Fruit fly (Drosophila melanogaster) whole organism, embryonic: Measurements from ENCODE around the gene CG5381.

Source experiments
- CG11085 ChIP-seq: fragments of 200-800 bp; sonication (Bioruptor generic); IDR thresholded peaks from 2 replicates; pipeline ENCODE4 v1.3.6; 2022; ENCODE audit warnings: missing biosample characterization, missing genetic modification characterization
- CG11398 ChIP-seq: fragments of 200-800 bp; sonication (Bioruptor generic); optimal IDR thresholded peaks from 2 replicates; lab custom pipeline; 2016; ENCODE audit warnings: missing biosample characterization, missing genetic modification characterization
- CG17568 ChIP-seq: fragments of 200-800 bp; sonication (Bioruptor generic); optimal IDR thresholded peaks from 2 replicates; lab custom pipeline; 2018; ENCODE audit warnings: missing biosample characterization, mild to moderate bottlenecking, missing genetic modification characterization, moderate library complexity
- CG2129 ChIP-seq: fragments of 200-800 bp; sonication (Bioruptor generic); IDR thresholded peaks from 2 replicates; pipeline ENCODE4 v1.3.6; 2022; ENCODE audit warnings: missing biosample characterization, missing genetic modification characterization; ENCODE audit not compliant: partially characterized antibody
- CG2678 ChIP-seq: fragments of 200-800 bp; sonication (Bioruptor generic); optimal IDR thresholded peaks from 3 replicates; lab custom pipeline; 2019; ENCODE audit warnings: missing biosample characterization, mild to moderate bottlenecking, missing genetic modification characterization, moderate library complexity
- CG3065 ChIP-seq: fragments of 200-800 bp; sonication (Bioruptor generic); optimal IDR thresholded peaks from 2 replicates; lab custom pipeline; 2016; ENCODE audit warnings: missing biosample characterization, missing genetic modification characterization
- CG4328 ChIP-seq: fragments of 200-800 bp; sonication (Bioruptor generic); optimal IDR thresholded peaks from 3 replicates; lab custom pipeline; 2017; ENCODE audit warnings: missing biosample characterization, missing genetic modification reagents, missing genetic modification characterization
- CG43689 ChIP-seq: fragments of 200-800 bp; sonication (Bioruptor generic); IDR thresholded peaks from 2 replicates; pipeline ENCODE4 v1.3.6; 2022; ENCODE audit warnings: missing biosample characterization, missing genetic modification characterization
- CG5180 ChIP-seq: fragments of 200-800 bp; sonication (Bioruptor generic); optimal IDR thresholded peaks from 3 replicates; lab custom pipeline; 2017; ENCODE audit warnings: missing biosample characterization, missing genetic modification characterization, mild to moderate bottlenecking, moderate library complexity, missing genetic modification reagents
- CG6683 ChIP-seq: fragments of 200-800 bp; sonication (Bioruptor generic); optimal IDR thresholded peaks from 2 replicates; lab custom pipeline; 2017; ENCODE audit warnings: missing biosample characterization, mild to moderate bottlenecking, missing genetic modification characterization, missing genetic modification reagents
- CG7271 ChIP-seq: fragments of 200-800 bp; sonication (Bioruptor generic); optimal IDR thresholded peaks from 2 replicates; lab custom pipeline; 2018; ENCODE audit warnings: missing biosample characterization, mild to moderate bottlenecking, missing genetic modification characterization, moderate library complexity
- CG7357 ChIP-seq: fragments of 200-800 bp; sonication (Bioruptor generic); IDR thresholded peaks from 3 replicates; pipeline ENCODE4 v1.3.6; 2022; ENCODE audit warnings: missing biosample characterization, missing genetic modification characterization
- CG7745 ChIP-seq: fragments of 200-800 bp; sonication (Bioruptor generic); optimal IDR thresholded peaks from 2 replicates; lab custom pipeline; 2018; ENCODE audit warnings: missing biosample characterization, mild to moderate bottlenecking, missing genetic modification characterization, moderate library complexity
- CG9437 ChIP-seq: fragments of 200-800 bp; sonication (Bioruptor generic); optimal IDR thresholded peaks from 2 replicates; lab custom pipeline; 2018; ENCODE audit warnings: missing biosample characterization, mild to moderate bottlenecking, missing genetic modification characterization
- CG9876 ChIP-seq: fragments of 200-800 bp; sonication (Bioruptor generic); optimal IDR thresholded peaks from 2 replicates; lab custom pipeline; 2016; ENCODE audit warnings: missing biosample characterization, missing genetic modification characterization
- Dfd ChIP-seq, 2 experiments: fragments of >200 bp; optimal IDR thresholded peaks; 2 replicates each; lab custom pipeline; 2017; ENCODE audit warnings: missing biosample characterization in 2 of 2, missing genetic modification characterization in 2 of 2
- Ets65A ChIP-seq: fragments of 200-800 bp; sonication (Bioruptor generic); peaks from one replicate; lab custom pipeline; 2016; ENCODE audit warnings: missing biosample characterization, missing genetic modification characterization
- HLH54F ChIP-seq: fragments of 200-800 bp; sonication (Bioruptor generic); optimal IDR thresholded peaks from 3 replicates; lab custom pipeline; 2016; ENCODE audit warnings: missing biosample characterization, missing genetic modification characterization
- Hey ChIP-seq: fragments of 200-800 bp; sonication (Bioruptor generic); optimal IDR thresholded peaks from 3 replicates; lab custom pipeline; 2018; ENCODE audit warnings: missing biosample characterization, mild to moderate bottlenecking, missing genetic modification characterization
- Mad ChIP-seq: fragments of 200-800 bp; sonication (Bioruptor generic); optimal IDR thresholded peaks from 2 replicates; lab custom pipeline; 2016; ENCODE audit warnings: missing biosample characterization, missing genetic modification characterization
- NK7.1 ChIP-seq: fragments of 200-800 bp; sonication (Bioruptor generic); optimal IDR thresholded peaks from 3 replicates; lab custom pipeline; 2016; ENCODE audit warnings: missing biosample characterization, missing genetic modification characterization
- Nf-YC ChIP-seq: fragments of 200-800 bp; optimal IDR thresholded peaks from 3 replicates; lab custom pipeline; 2019; ENCODE audit warnings: missing biosample characterization, mild to moderate bottlenecking, missing genetic modification characterization, moderate library complexity
- PHDP ChIP-seq: fragments of 200-800 bp; sonication (Bioruptor generic); optimal IDR thresholded peaks from 3 replicates; lab custom pipeline; 2018; ENCODE audit warnings: missing biosample characterization, mild to moderate bottlenecking, missing genetic modification characterization, moderate library complexity
- Ravus ChIP-seq: fragments of 200-800 bp; sonication (Bioruptor generic); IDR thresholded peaks from 2 replicates; pipeline ENCODE4 v1.3.6; 2022; ENCODE audit warnings: missing biosample characterization, missing genetic modification characterization
- Scr ChIP-seq: fragments of 200-800 bp; sonication (Bioruptor generic); IDR thresholded peaks from 2 replicates; pipeline ENCODE4 v1.3.6; 2022; ENCODE audit warnings: missing biosample characterization, missing genetic modification characterization; ENCODE audit not compliant: partially characterized antibody
- Sin3A ChIP-seq: fragments of >200 bp; optimal IDR thresholded peaks from 2 replicates; lab custom pipeline; 2018
- Sox100B ChIP-seq: fragments of 200-800 bp; sonication (Bioruptor generic); optimal IDR thresholded peaks from 3 replicates; lab custom pipeline; 2018; ENCODE audit warnings: missing biosample characterization, mild to moderate bottlenecking, missing genetic modification characterization
- Taf1 ChIP-seq: fragments of 200-800 bp; sonication (Bioruptor generic); IDR thresholded peaks from 2 replicates; pipeline ENCODE4 v1.3.6; 2022; ENCODE audit warnings: missing biosample characterization, missing genetic modification characterization
- ac ChIP-seq: fragments of 200-800 bp; sonication (Bioruptor generic); optimal IDR thresholded peaks from 3 replicates; lab custom pipeline; 2017; ENCODE audit warnings: missing biosample characterization, mild to moderate bottlenecking, missing genetic modification characterization
- al ChIP-seq: fragments of 200-800 bp; sonication (Bioruptor generic); IDR thresholded peaks from 2 replicates; pipeline ENCODE4 v1.3.6; 2022; ENCODE audit warnings: missing biosample characterization, missing genetic modification characterization
- cad ChIP-seq: fragments of >200 bp; optimal IDR thresholded peaks from 2 replicates; lab custom pipeline; 2017; ENCODE audit warnings: missing biosample characterization, missing genetic modification characterization
- ci ChIP-seq: fragments of 200-800 bp; sonication (Bioruptor generic); IDR thresholded peaks from 3 replicates; pipeline ENCODE4 v1.3.6; 2022; ENCODE audit warnings: missing biosample characterization, missing genetic modification characterization
- cwo ChIP-seq: fragments of 200-800 bp; sonication (Bioruptor generic); optimal IDR thresholded peaks from 3 replicates; lab custom pipeline; 2017; ENCODE audit warnings: missing biosample characterization, missing genetic modification characterization, mild to moderate bottlenecking, moderate library complexity, missing genetic modification reagents
- dm ChIP-seq: fragments of 200-800 bp; sonication (Bioruptor generic); optimal IDR thresholded peaks from 3 replicates; lab custom pipeline; 2016; ENCODE audit warnings: missing biosample characterization, missing genetic modification characterization
- gem ChIP-seq: fragments of 200-800 bp; sonication (Bioruptor generic); optimal IDR thresholded peaks from 2 replicates; lab custom pipeline; 2019; ENCODE audit warnings: missing biosample characterization, mild to moderate bottlenecking, missing genetic modification characterization, moderate library complexity
- hkb ChIP-seq, 2 experiments: fragments of 200-800 bp in 1 of 2; fragments of >200 bp in 1 of 2; sonication (Bioruptor generic) in 1 of 2; IDR thresholded peaks in 1 of 2; optimal IDR thresholded peaks in 1 of 2; 2 replicates each; pipeline versions ENCODE4 v1.3.6 to Lab custom; 2017 to 2022; ENCODE audit warnings: missing biosample characterization in 1 of 2, missing genetic modification characterization in 1 of 2
- lab ChIP-seq: fragments of 200-800 bp; sonication (Bioruptor generic); optimal IDR thresholded peaks from 3 replicates; lab custom pipeline; 2017; ENCODE audit warnings: missing biosample characterization, missing genetic modification characterization, mild to moderate bottlenecking, moderate library complexity, missing genetic modification reagents
- lbe ChIP-seq: fragments of 200-800 bp; sonication (Bioruptor generic); optimal IDR thresholded peaks from 2 replicates; lab custom pipeline; 2016; ENCODE audit warnings: missing biosample characterization, mild to moderate bottlenecking, missing genetic modification characterization
- mirr ChIP-seq: fragments of 200-800 bp; sonication (Bioruptor generic); optimal IDR thresholded peaks from 3 replicates; lab custom pipeline; 2018; ENCODE audit warnings: missing biosample characterization, mild to moderate bottlenecking, missing genetic modification characterization
- nau ChIP-seq: fragments of 200-800 bp; sonication (Bioruptor generic); optimal IDR thresholded peaks from 3 replicates; lab custom pipeline; 2017; ENCODE audit warnings: missing biosample characterization, mild to moderate bottlenecking, missing genetic modification characterization, missing genetic modification reagents
- nmo ChIP-seq: fragments of 200-800 bp; sonication (Bioruptor generic); optimal IDR thresholded peaks from 2 replicates; lab custom pipeline; 2018; ENCODE audit warnings: missing biosample characterization, mild to moderate bottlenecking, missing genetic modification characterization, moderate library complexity
- onecut ChIP-seq: fragments of 200-800 bp; sonication (Bioruptor generic); IDR thresholded peaks from 2 replicates; pipeline ENCODE4 v1.3.6; 2022; ENCODE audit warnings: missing biosample characterization, missing genetic modification characterization
- psq ChIP-seq: fragments of 200-800 bp; sonication (Bioruptor generic); optimal IDR thresholded peaks from 2 replicates; lab custom pipeline; 2017; ENCODE audit warnings: missing biosample characterization, missing genetic modification characterization
- schlank ChIP-seq: fragments of 200-800 bp; sonication (Bioruptor generic); optimal IDR thresholded peaks from 2 replicates; lab custom pipeline; 2018; ENCODE audit warnings: missing biosample characterization, mild to moderate bottlenecking, missing genetic modification characterization
- slp2 ChIP-seq: fragments of 200-800 bp; sonication (Bioruptor generic); optimal IDR thresholded peaks from 2 replicates; lab custom pipeline; 2016; ENCODE audit warnings: missing biosample characterization, missing genetic modification characterization
- sqz ChIP-seq: fragments of 200-800 bp; sonication (Bioruptor generic); optimal IDR thresholded peaks from 3 replicates; lab custom pipeline; 2018; ENCODE audit warnings: missing biosample characterization, mild to moderate bottlenecking, missing genetic modification characterization
- stwl ChIP-seq: fragments of 200-800 bp; sonication (Bioruptor generic); optimal IDR thresholded peaks from 3 replicates; lab custom pipeline; 2018; ENCODE audit warnings: missing biosample characterization, mild to moderate bottlenecking, missing genetic modification characterization, moderate library complexity
- unpg ChIP-seq: fragments of 200-800 bp; sonication (Bioruptor generic); optimal IDR thresholded peaks from 3 replicates; lab custom pipeline; 2018; ENCODE audit warnings: missing biosample characterization, mild to moderate bottlenecking, missing genetic modification characterization, moderate library complexity
- z ChIP-seq: fragments of 200-800 bp; sonication (Bioruptor generic); IDR thresholded peaks from 3 replicates; pipeline ENCODE4 v1.3.6; 2022; ENCODE audit warnings: missing biosample characterization, missing genetic modification characterization
- zen2 ChIP-seq: fragments of 200-800 bp; sonication (Bioruptor generic); IDR thresholded peaks from 3 replicates; pipeline ENCODE4 v1.3.6; 2022; ENCODE audit warnings: missing biosample characterization, missing genetic modification characterization; ENCODE audit not compliant: partially characterized antibody
- zfh2 ChIP-seq: fragments of 200-800 bp; sonication (Bioruptor generic); optimal IDR thresholded peaks from 2 replicates; lab custom pipeline; 2016; ENCODE audit warnings: missing biosample characterization, missing genetic modification characterization

CG5381 gene

dm6 chr2L:10299810-10300147 is 23.1 kb downstream of the CG5381 start, which contains the start of gene CYLD (continued):
- TF ChIP-seq hkb (optimal IDR thresholded peaks at IDR 0.05; lab: Kevin White, UChicago) = no peak
- TF ChIP-seq hkb (GFP tag; IDR thresholded peaks at IDR 0.05; lab: Robert Waterston, UW) = peak; percentile 85
- TF ChIP-seq CG6683 (GFP tag; lab: Kevin White, UChicago) = peak; percentile 57
- peak; percentile 57 for TF ChIP-seq Sox100B
- TF ChIP-seq Hey = no peak
- TF ChIP-seq ci (GFP tag; lab: Robert Waterston, UW) = peak; percentile 83; the same call in 1 of the 3 replicates
- no peak for TF ChIP-seq Ets65A (GFP tag; lab: Kevin White, UChicago)
- no peak for TF ChIP-seq CG43689 (GFP tag; lab: Robert Waterston, UW)
- TF ChIP-seq CG5180 = no peak
- no peak for TF ChIP-seq CG17568 (GFP tag; lab: Kevin White, UChicago)
- TF ChIP-seq Mad (GFP tag; lab: Kevin White, UChicago) = no peak
- peak; percentile 89 for TF ChIP-seq gem (tag; lab: Kevin White, UChicago)
- TF ChIP-seq z = no peak
- peak; percentile 67 for TF ChIP-seq stwl (tag; lab: Kevin White, UChicago)
- peak; percentile 44 for TF ChIP-seq CG7271 (tag; lab: Kevin White, UChicago)
- TF ChIP-seq zfh2 = no peak
- peak; percentile 50 for TF ChIP-seq CG9437 (GFP tag; lab: Kevin White, UChicago)
- TF ChIP-seq nmo = peak; percentile 71
- no peak for TF ChIP-seq schlank (tag; lab: Kevin White, UChicago)
- TF ChIP-seq zen2 (GFP tag; lab: Robert Waterston, UW) = no peak
- no peak for TF ChIP-seq nau
- TF ChIP-seq CG9876 (GFP tag; lab: Kevin White, UChicago) = no peak
- TF ChIP-seq Taf1 = no peak
- peak; percentile 85 for TF ChIP-seq PHDP (tag; lab: Kevin White, UChicago)
- TF ChIP-seq CG4328 (GFP tag; lab: Kevin White, UChicago) = no peak
- no peak for TF ChIP-seq lab (GFP tag; lab: Kevin White, UChicago)
- TF ChIP-seq psq (GFP tag; lab: Kevin White, UChicago) = no peak
- no peak for TF ChIP-seq CG7745
- no peak for TF ChIP-seq CG11085 (GFP tag; lab: Robert Waterston, UW)
- TF ChIP-seq dm = no peak
- no peak; the same call in 1 of the 2 replicates for TF ChIP-seq al (GFP tag; lab: Robert Waterston, UW)
- no peak; the same call in 1 of the 2 replicates for TF ChIP-seq Ravus (GFP tag; lab: Robert Waterston, UW)
- TF ChIP-seq CG7357 (GFP tag; lab: Robert Waterston, UW) = 0 out of 3 replicates have a peak, but pooled peaks have one; percentile 18
- no peak for TF ChIP-seq slp2 (GFP tag; lab: Kevin White, UChicago)
- no peak for TF ChIP-seq Dfd (GFP tag; optimal IDR thresholded peaks at IDR 0.05; lab: Kevin White, UChicago)
- peak; percentile 63 for TF ChIP-seq Nf-YC
- no peak for TF ChIP-seq Sin3A
- no peak for TF ChIP-seq CG11398 (GFP tag; lab: Kevin White, UChicago)
- no peak; the same call in 1 of the 2 replicates for TF ChIP-seq Scr (GFP tag; lab: Robert Waterston, UW)
- TF ChIP-seq unpg = peak; percentile 83
- peak; percentile 59 for TF ChIP-seq onecut (GFP tag; lab: Robert Waterston, UW)
- TF ChIP-seq HLH54F (GFP tag; lab: Kevin White, UChicago) = no peak
- TF ChIP-seq lbe (GFP tag; lab: Kevin White, UChicago) = no peak
- TF ChIP-seq ac = no peak
- no peak for TF ChIP-seq CG2129 (GFP tag; lab: Robert Waterston, UW)
- peak; percentile 50 for TF ChIP-seq sqz (GFP tag; lab: Kevin White, UChicago)
- TF ChIP-seq NK7.1 (GFP tag; lab: Kevin White, UChicago) = no peak
- peak; percentile 47 for TF ChIP-seq CG3065
- no peak for TF ChIP-seq cad
- peak; percentile 70 for TF ChIP-seq cwo
- no peak for TF ChIP-seq mirr
- peak; percentile 83 for TF ChIP-seq CG2678 (tag; lab: Kevin White, UChicago)
